Worm (Caenorhabditis elegans) whole organism, L3 larva: ENCODE results near the gene rho-1.

Experiments
- ZK546.5 ChIP-seq: sonication (generic microtip); optimal IDR thresholded peaks from 2 replicates; lab custom pipeline; 2017; ENCODE audit warnings: missing biosample characterization, missing genetic modification characterization
- aly-2 ChIP-seq: fragments of 150-350 bp; optimal IDR thresholded peaks from 2 replicates; lab custom pipeline; 2014; ENCODE audit warnings: missing biosample characterization, missing genetic modification characterization
- ama-1 ChIP-seq: fragments of 150-350 bp; optimal IDR thresholded peaks from 2 replicates; lab custom pipeline; 2018
- ceh-16 ChIP-seq: sonication (generic microtip); optimal IDR thresholded peaks from 2 replicates; lab custom pipeline; 2017; ENCODE audit warnings: missing biosample characterization, missing genetic modification characterization
- ceh-82 ChIP-seq: fragments of 150-350 bp; optimal IDR thresholded peaks from 2 replicates; lab custom pipeline; 2014; ENCODE audit warnings: missing biosample characterization, missing genetic modification characterization
- ceh-9 ChIP-seq: sonication (generic microtip); optimal IDR thresholded peaks from 2 replicates; lab custom pipeline; 2018; ENCODE audit warnings: missing biosample characterization, missing genetic modification characterization
- egl-5 ChIP-seq: fragments of 150-350 bp; optimal IDR thresholded peaks from 2 replicates; lab custom pipeline; 2017; ENCODE audit warnings: missing biosample characterization, missing genetic modification reagents, missing genetic modification characterization, inconsistent platforms
- elt-1 ChIP-seq: fragments of 150-350 bp; optimal IDR thresholded peaks from 2 replicates; lab custom pipeline; 2014; ENCODE audit warnings: missing biosample characterization, missing genetic modification characterization
- elt-2 ChIP-seq: sonication (generic microtip); optimal IDR thresholded peaks from 2 replicates; lab custom pipeline; 2016; ENCODE audit warnings: missing genetic modification reagents, mild to moderate bottlenecking, missing genetic modification characterization, missing compliant biosample characterization
- elt-3 ChIP-seq, 3 experiments: fragments of 150-350 bp in 1 of 3; sonication (generic microtip) in 2 of 3; optimal IDR thresholded peaks; 2 replicates in 2 of 3; 4 replicates in 1 of 3; lab custom pipeline; 2014 to 2017; ENCODE audit warnings: missing biosample characterization in 3 of 3, missing genetic modification characterization in 3 of 3
- eor-1 ChIP-seq, 2 experiments: fragments of 150-350 bp; optimal IDR thresholded peaks; 2 replicates each; lab custom pipeline; 2014 to 2018; ENCODE audit warnings: missing biosample characterization in 2 of 2, missing genetic modification characterization in 2 of 2
- fkh-10 ChIP-seq: sonication (generic microtip); optimal IDR thresholded peaks from 2 replicates; lab custom pipeline; 2017; ENCODE audit warnings: missing biosample characterization, missing genetic modification reagents, missing genetic modification characterization
- fkh-2 ChIP-seq: fragments of 150-350 bp; optimal IDR thresholded peaks from 2 replicates; lab custom pipeline; 2014; ENCODE audit warnings: missing biosample characterization, missing genetic modification reagents, missing genetic modification characterization
- fos-1 ChIP-seq: fragments of 150-350 bp; optimal IDR thresholded peaks from 2 replicates; lab custom pipeline; 2014; ENCODE audit warnings: missing biosample characterization, missing genetic modification characterization
- hmg-11 ChIP-seq: sonication (generic microtip); optimal IDR thresholded peaks from 2 replicates; lab custom pipeline; 2016; ENCODE audit warnings: missing genetic modification characterization, missing compliant biosample characterization
- jun-1 ChIP-seq: fragments of 150-350 bp; optimal IDR thresholded peaks from 2 replicates; lab custom pipeline; 2014; ENCODE audit warnings: missing biosample characterization, missing genetic modification reagents, missing genetic modification characterization
- lin-15B ChIP-seq: fragments of 150-350 bp; optimal IDR thresholded peaks from 2 replicates; lab custom pipeline; 2014; ENCODE audit warnings: missing biosample characterization, missing genetic modification characterization
- lin-39 ChIP-seq: fragments of 150-350 bp; optimal IDR thresholded peaks from 2 replicates; lab custom pipeline; 2018; ENCODE audit warnings: missing biosample characterization, missing genetic modification reagents, missing genetic modification characterization
- lsy-12 ChIP-seq: sonication (generic microtip); optimal IDR thresholded peaks from 2 replicates; lab custom pipeline; 2016; ENCODE audit warnings: mild to moderate bottlenecking, missing genetic modification characterization, missing compliant biosample characterization
- mdl-1 ChIP-seq: fragments of 150-350 bp; optimal IDR thresholded peaks from 2 replicates; lab custom pipeline; 2014; ENCODE audit warnings: missing biosample characterization, missing genetic modification characterization
- mml-1 ChIP-seq: fragments of 150-350 bp; sonication (generic microtip); optimal IDR thresholded peaks from 3 replicates; lab custom pipeline; 2014; ENCODE audit warnings: missing biosample characterization, missing genetic modification characterization
- nhr-11 ChIP-seq: fragments of 150-350 bp; optimal IDR thresholded peaks from 2 replicates; lab custom pipeline; 2014; ENCODE audit warnings: missing biosample characterization, missing genetic modification characterization
- nhr-12 ChIP-seq: fragments of 150-350 bp; optimal IDR thresholded peaks from 2 replicates; lab custom pipeline; 2014; ENCODE audit warnings: missing biosample characterization, missing genetic modification characterization
- nhr-23 ChIP-seq: fragments of 150-350 bp; optimal IDR thresholded peaks from 2 replicates; lab custom pipeline; 2014; ENCODE audit warnings: missing biosample characterization, missing genetic modification reagents, missing genetic modification characterization
- nhr-25 ChIP-seq: sonication (generic microtip); optimal IDR thresholded peaks from 2 replicates; lab custom pipeline; 2017; ENCODE audit warnings: missing biosample characterization, missing genetic modification characterization
- nhr-28 ChIP-seq: fragments of 150-350 bp; optimal IDR thresholded peaks from 2 replicates; lab custom pipeline; 2014; ENCODE audit warnings: missing biosample characterization, missing genetic modification characterization
- nhr-67 ChIP-seq: fragments of 150-350 bp; optimal IDR thresholded peaks from 2 replicates; lab custom pipeline; 2014; ENCODE audit warnings: missing biosample characterization, missing genetic modification characterization
- nhr-76 ChIP-seq: fragments of 150-350 bp; sonication (generic microtip); optimal IDR thresholded peaks from 5 replicates; lab custom pipeline; 2014; ENCODE audit warnings: missing biosample characterization, missing genetic modification characterization
- nhr-77 ChIP-seq: fragments of 150-350 bp; optimal IDR thresholded peaks from 2 replicates; lab custom pipeline; 2014; ENCODE audit warnings: missing biosample characterization, missing genetic modification characterization
- pha-4 ChIP-seq: fragments of 150-350 bp; optimal IDR thresholded peaks from 2 replicates; lab custom pipeline; 2014; ENCODE audit warnings: missing biosample characterization, missing genetic modification reagents, missing genetic modification characterization
- sea-2 ChIP-seq: fragments of 150-350 bp; sonication (generic microtip); optimal IDR thresholded peaks from 4 replicates; lab custom pipeline; 2014; ENCODE audit warnings: missing biosample characterization, missing genetic modification reagents, missing genetic modification characterization
- skn-1 ChIP-seq: fragments of 150-350 bp; optimal IDR thresholded peaks from 2 replicates; lab custom pipeline; 2014; ENCODE audit warnings: missing biosample characterization, missing genetic modification characterization
- snpc-4 ChIP-seq: fragments of 150-350 bp; optimal IDR thresholded peaks from 2 replicates; lab custom pipeline; 2014; ENCODE audit warnings: missing biosample characterization, missing genetic modification characterization
- unc-39 ChIP-seq: sonication (generic microtip); optimal IDR thresholded peaks from 4 replicates; lab custom pipeline; 2017; ENCODE audit warnings: missing biosample characterization, missing genetic modification characterization
- unc-62 ChIP-seq: fragments of 150-350 bp; sonication (generic microtip); optimal IDR thresholded peaks from 4 replicates; lab custom pipeline; 2014; ENCODE audit warnings: missing biosample characterization, missing genetic modification reagents, missing genetic modification characterization
- ztf-11 ChIP-seq: fragments of 150-350 bp; optimal IDR thresholded peaks from 2 replicates; lab custom pipeline; 2014; ENCODE audit warnings: missing biosample characterization, missing genetic modification characterization
- ztf-4 ChIP-seq: fragments of 150-350 bp; optimal IDR thresholded peaks from 2 replicates; lab custom pipeline; 2014; ENCODE audit warnings: missing biosample characterization, missing genetic modification characterization

Gene rho-1

DNA sequence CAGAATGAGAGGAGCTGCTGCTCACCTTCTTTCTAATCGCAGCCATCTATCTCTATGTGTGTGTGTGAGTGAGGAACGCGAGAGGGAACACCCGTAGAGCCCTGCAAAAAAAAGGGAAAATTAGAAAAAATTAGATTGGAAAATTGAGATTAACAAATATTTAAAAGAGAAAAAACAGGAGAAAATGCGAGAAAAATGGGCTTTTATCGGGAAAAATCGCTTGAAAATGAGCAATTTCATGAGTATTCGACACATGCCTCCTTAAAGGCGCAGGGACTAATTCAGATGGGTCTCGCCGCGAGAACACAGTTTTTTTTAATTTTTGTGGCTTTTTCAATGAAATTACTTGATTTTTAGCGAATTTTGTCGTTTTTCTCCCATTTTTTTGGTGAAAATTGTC lies at the start of gene rho-1:
Gene rho-1, minus strand, starts transcription at position 101 of the 400 bp plus-strand sequence.
- TF ChIP-seq jun-1 (tag; lab: Kevin White, UChicago) (no peak), nhr-28 (tag; lab: Kevin White, UChicago) (no peak), nhr-25 (tag; lab: Kevin White, UChicago) (no peak), snpc-4 (no peak), lin-15B (tag; lab: Kevin White, UChicago) (no peak), aly-2 (tag; lab: Kevin White, UChicago) (no peak), unc-62 (GFP tag; lab: Kevin White, UChicago) (no peak), nhr-12 (tag; lab: Kevin White, UChicago) (no peak), pha-4 (tag; lab: Kevin White, UChicago) (no peak), eor-1 (tag; optimal IDR thresholded peaks at IDR 0.05; lab: Kevin White, UChicago) (no peak), fos-1 (no peak), unc-39 (tag; lab: Kevin White, UChicago) (no peak), mdl-1 (tag; lab: Kevin White, UChicago) (no peak), egl-5 (tag; lab: Kevin White, UChicago) (no peak), ama-1 (lab: Kevin White, UChicago) (no peak), fkh-2 (tag; lab: Kevin White, UChicago) (no peak), fkh-10 (GFP tag; lab: Kevin White, UChicago) (no peak), ZK546.5 (tag; lab: Kevin White, UChicago) (no peak)

- TF ChIP-seq skn-1 (tag; lab: Kevin White, UChicago) (no peak), elt-2 (tag; lab: Kevin White, UChicago) (no peak), unc-62 (GFP tag; lab: Kevin White, UChicago) (no peak), ZK546.5 (tag; lab: Kevin White, UChicago) (no peak), ztf-4 (tag; lab: Kevin White, UChicago) (no peak), hmg-11 (no peak)
Observed at ce11 chrIV:16534900-16535299, 46.1 kb upstream of the rho-1 start.

DNA sequence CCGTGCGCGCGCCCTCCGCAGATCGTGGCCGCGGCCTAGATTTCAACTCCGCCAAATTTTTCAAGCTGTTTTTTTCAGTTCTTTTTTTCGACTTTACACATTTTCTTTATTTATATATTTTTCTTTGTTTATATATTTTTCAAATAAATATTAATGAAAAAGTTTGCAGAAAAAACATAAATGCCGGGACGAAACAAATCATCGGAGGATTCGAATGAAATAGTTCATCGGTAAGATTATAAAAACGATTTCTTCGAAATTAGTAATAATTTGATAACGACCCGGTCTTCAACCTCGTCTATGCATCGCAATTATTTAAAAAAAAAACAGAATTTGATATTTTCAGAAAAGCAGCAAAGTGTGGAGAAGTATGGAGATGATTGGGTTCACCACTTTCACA lies 44.5 kb upstream of the rho-1 start, which contains the start of gene Y51H4A.6:
Gene Y51H4A.6, plus strand, starts transcription at position 301 of the 400 bp plus-strand sequence.
- TF ChIP-seq unc-62 (GFP tag; lab: Kevin White, UChicago), result no peak
- no peak for TF ChIP-seq ceh-9 (tag; lab: Kevin White, UChicago)
- TF ChIP-seq jun-1 (tag; lab: Kevin White, UChicago), result no peak
- TF ChIP-seq ceh-16 (tag; lab: Kevin White, UChicago), result no peak
- no peak for TF ChIP-seq nhr-11 (tag; lab: Kevin White, UChicago)
- no peak for TF ChIP-seq ZK546.5 (tag; lab: Kevin White, UChicago)
- no peak for TF ChIP-seq ama-1 (lab: Kevin White, UChicago)
- TF ChIP-seq nhr-76 (tag; lab: Kevin White, UChicago), result no peak
- no peak for TF ChIP-seq pha-4 (tag; lab: Kevin White, UChicago)
- no peak for TF ChIP-seq elt-3 (tag; optimal IDR thresholded peaks at IDR 0.05; lab: Kevin White, UChicago)
- TF ChIP-seq nhr-23 (tag; lab: Kevin White, UChicago), result no peak

DNA sequence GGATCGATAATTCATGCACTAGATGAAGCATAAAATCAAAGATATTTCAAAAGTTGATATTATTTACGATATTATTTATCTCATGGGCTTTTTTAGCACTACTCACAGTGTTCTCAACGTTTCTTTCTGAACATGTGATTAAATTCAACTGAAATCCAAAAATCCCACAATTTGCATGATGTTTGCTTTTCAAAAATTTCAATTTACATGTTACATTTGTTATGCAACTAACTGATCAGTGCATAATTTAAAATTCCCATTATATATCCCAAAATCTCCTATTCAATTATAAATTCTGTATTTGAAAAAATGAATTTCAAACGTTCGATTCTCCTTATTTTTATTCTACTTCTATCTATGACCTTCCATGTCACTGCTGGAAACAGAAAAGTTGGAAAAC lies 39.6 kb upstream of the rho-1 start, which contains the start of gene Y51H4A.937:
Gene Y51H4A.937, plus strand, starts transcription at position 301 of the 400 bp plus-strand sequence.
- TF ChIP-seq nhr-11 (tag; lab: Kevin White, UChicago) (no peak), unc-39 (tag; lab: Kevin White, UChicago) (no peak), fkh-2 (tag; lab: Kevin White, UChicago) (no peak), nhr-28 (tag; lab: Kevin White, UChicago) (no peak), sea-2 (GFP tag; lab: Kevin White, UChicago) (no peak), mml-1 (tag; lab: Kevin White, UChicago) (no peak), nhr-67 (tag; lab: Kevin White, UChicago) (no peak), ztf-11 (tag; lab: Kevin White, UChicago) (no peak)

- TF ChIP-seq fkh-2 (tag; lab: Kevin White, UChicago) (no peak), lin-39 (tag; lab: Kevin White, UChicago) (no peak), hmg-11 (no peak), elt-1 (tag; lab: Kevin White, UChicago) (no peak), lin-15B (tag; lab: Kevin White, UChicago) (no peak), ceh-82 (tag; lab: Kevin White, UChicago) (no peak), mdl-1 (tag; lab: Kevin White, UChicago) (no peak), sea-2 (GFP tag; lab: Kevin White, UChicago) (no peak), lsy-12 (tag; lab: Kevin White, UChicago) (no peak), nhr-77 (no peak)
Observed at ce11 chrIV:16526038-16526437, 37.2 kb upstream of the rho-1 start, which contains the start of gene Y51H4A.5. TSS of gene Y51H4A.5 (minus strand) at chrIV:16526138.
